Worm (Caenorhabditis elegans) whole organism, mixed stage, embryonic: ENCODE results near the gene K05F6.4.

Experiments
- bed-3 ChIP-seq: fragments of 200-800 bp; sonication (Bioruptor generic); optimal IDR thresholded peaks from 3 replicates; lab custom pipeline; 2018; ENCODE audit warnings: mild to moderate bottlenecking, missing genetic modification characterization, moderate library complexity, missing compliant biosample characterization
- blmp-1 ChIP-seq: fragments of 150-350 bp; optimal IDR thresholded peaks from 2 replicates; lab custom pipeline; 2014; ENCODE audit warnings: missing biosample characterization, missing genetic modification characterization
- ceh-39 ChIP-seq: fragments of 150-350 bp; optimal IDR thresholded peaks from 2 replicates; lab custom pipeline; 2014; ENCODE audit warnings: missing biosample characterization, missing genetic modification characterization
- ceh-43 ChIP-seq: fragments of 200-800 bp; sonication (Bioruptor generic); optimal IDR thresholded peaks from 2 replicates; lab custom pipeline; 2018; ENCODE audit warnings: mild to moderate bottlenecking, missing genetic modification characterization, moderate library complexity, missing compliant biosample characterization
- ceh-83 ChIP-seq: fragments of 200-800 bp; sonication (Bioruptor generic); optimal IDR thresholded peaks from 2 replicates; lab custom pipeline; 2018; ENCODE audit warnings: mild to moderate bottlenecking, missing genetic modification characterization, missing compliant biosample characterization
- ces-1 ChIP-seq: fragments of 150-350 bp; optimal IDR thresholded peaks from 2 replicates; lab custom pipeline; 2014; ENCODE audit warnings: missing biosample characterization, missing genetic modification reagents, missing genetic modification characterization
- drap-1 ChIP-seq: fragments of 200-800 bp; sonication (Bioruptor generic); optimal IDR thresholded peaks from 3 replicates; lab custom pipeline; 2018; ENCODE audit warnings: mild to moderate bottlenecking, missing genetic modification characterization, missing compliant biosample characterization
- elt-1 ChIP-seq: sonication (generic microtip); optimal IDR thresholded peaks from 2 replicates; lab custom pipeline; 2017; ENCODE audit warnings: missing genetic modification characterization, mild to moderate bottlenecking, missing compliant biosample characterization, antibody characterized with exemption, moderate library complexity, borderline replicate concordance; ENCODE audit not compliant: insufficient read depth
- elt-3 ChIP-seq: fragments of 150-350 bp; optimal IDR thresholded peaks from 2 replicates; lab custom pipeline; 2014; ENCODE audit warnings: missing biosample characterization, missing genetic modification characterization
- flh-1 ChIP-seq: fragments of 200-800 bp; sonication (Bioruptor generic); optimal IDR thresholded peaks from 2 replicates; lab custom pipeline; 2018; ENCODE audit warnings: mild to moderate bottlenecking, missing genetic modification characterization, moderate library complexity, missing compliant biosample characterization
- ham-2 ChIP-seq: fragments of 200-800 bp; sonication (Bioruptor generic); optimal IDR thresholded peaks from 2 replicates; lab custom pipeline; 2018; ENCODE audit warnings: mild to moderate bottlenecking, missing genetic modification characterization, missing compliant biosample characterization
- hlh-1 ChIP-seq: fragments of 150-350 bp; optimal IDR thresholded peaks from 2 replicates; lab custom pipeline; 2014; ENCODE audit warnings: missing biosample characterization, missing genetic modification reagents, missing genetic modification characterization
- lin-13 ChIP-seq: fragments of 150-350 bp; optimal IDR thresholded peaks from 2 replicates; lab custom pipeline; 2014; ENCODE audit warnings: missing biosample characterization, missing genetic modification characterization
- lsy-2 ChIP-seq: fragments of 150-350 bp; optimal IDR thresholded peaks from 2 replicates; lab custom pipeline; 2014; ENCODE audit warnings: missing biosample characterization, missing genetic modification characterization
- mab-5 ChIP-seq: fragments of 150-350 bp; optimal IDR thresholded peaks from 2 replicates; lab custom pipeline; 2014; ENCODE audit warnings: missing biosample characterization, missing genetic modification characterization
- mep-1 ChIP-seq: fragments of 150-350 bp; optimal IDR thresholded peaks from 2 replicates; lab custom pipeline; 2017; ENCODE audit warnings: missing biosample characterization, missing genetic modification reagents, missing genetic modification characterization, inconsistent platforms
- mls-2 ChIP-seq: sonication (generic microtip); optimal IDR thresholded peaks from 2 replicates; lab custom pipeline; 2016; ENCODE audit warnings: mild to moderate bottlenecking, missing genetic modification characterization, moderate library complexity, missing compliant biosample characterization
- nhr-12 ChIP-seq: fragments of 150-350 bp; optimal IDR thresholded peaks from 2 replicates; lab custom pipeline; 2014; ENCODE audit warnings: missing biosample characterization, missing genetic modification characterization
- nhr-2 ChIP-seq: fragments of 150-350 bp; optimal IDR thresholded peaks from 2 replicates; lab custom pipeline; 2014; ENCODE audit warnings: missing biosample characterization, missing genetic modification characterization
- nhr-237 ChIP-seq: fragments of 150-350 bp; optimal IDR thresholded peaks from 2 replicates; lab custom pipeline; 2014; ENCODE audit warnings: missing biosample characterization, missing genetic modification characterization
- nhr-28 ChIP-seq: fragments of 150-350 bp; optimal IDR thresholded peaks from 2 replicates; lab custom pipeline; 2014; ENCODE audit warnings: missing biosample characterization, missing genetic modification characterization
- nhr-76 ChIP-seq: sonication (generic microtip); optimal IDR thresholded peaks from 2 replicates; lab custom pipeline; 2017; ENCODE audit warnings: missing biosample characterization, missing genetic modification characterization
- snpc-4 ChIP-seq: fragments of 150-350 bp; optimal IDR thresholded peaks from 2 replicates; lab custom pipeline; 2014; ENCODE audit warnings: missing biosample characterization, missing genetic modification characterization
- sptf-1 ChIP-seq: sonication (generic microtip); optimal IDR thresholded peaks from 2 replicates; lab custom pipeline; 2017; ENCODE audit warnings: mild to moderate bottlenecking, missing genetic modification characterization, moderate library complexity, missing compliant biosample characterization
- tbx-8 ChIP-seq: fragments of 200-800 bp; sonication (Bioruptor generic); optimal IDR thresholded peaks from 2 replicates; lab custom pipeline; 2018; ENCODE audit warnings: mild to moderate bottlenecking, missing genetic modification characterization, moderate library complexity, missing compliant biosample characterization
- unc-120 ChIP-seq: sonication (generic microtip); optimal IDR thresholded peaks from 2 replicates; lab custom pipeline; 2017; ENCODE audit warnings: missing genetic modification characterization, missing compliant biosample characterization; ENCODE audit not compliant: poor library complexity, severe bottlenecking
- unc-39 ChIP-seq: fragments of 150-350 bp; optimal IDR thresholded peaks from 2 replicates; lab custom pipeline; 2014; ENCODE audit warnings: missing biosample characterization, missing genetic modification characterization
- unc-62 ChIP-seq: fragments of 150-350 bp; optimal IDR thresholded peaks from 2 replicates; lab custom pipeline; 2014; ENCODE audit warnings: missing biosample characterization, missing genetic modification reagents, missing genetic modification characterization
- ztf-11 ChIP-seq: fragments of 150-350 bp; optimal IDR thresholded peaks from 2 replicates; lab custom pipeline; 2014; ENCODE audit warnings: missing biosample characterization, missing genetic modification characterization

K05F6.4 gene

DNA sequence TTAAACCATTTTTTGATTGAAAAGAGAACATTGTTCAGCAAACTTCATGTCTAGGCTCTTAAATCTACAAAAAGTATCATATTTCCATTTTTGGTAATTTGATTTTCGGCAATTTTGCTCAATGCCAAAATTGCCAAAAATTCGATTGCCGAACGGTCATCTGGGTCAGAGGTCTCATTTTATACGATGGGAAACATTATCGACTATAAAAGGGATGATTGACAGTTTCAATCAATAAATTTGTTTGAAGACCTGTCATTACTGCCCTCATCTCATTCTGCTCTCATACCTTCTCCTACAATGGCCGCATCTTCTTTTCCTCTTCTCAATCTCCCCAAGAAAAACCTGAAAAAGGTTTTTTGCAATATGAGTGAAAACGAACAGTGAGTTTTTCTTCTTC lies 18.6 kb downstream of the K05F6.4 start, which contains the start of gene K05F6.14:
Gene K05F6.14 (plus strand): TSS at position 301 of the 400 bp plus-strand sequence.
- TF ChIP-seq ham-2: no peak
- TF ChIP-seq blmp-1 (tag; lab: Kevin White, UChicago): no peak
- TF ChIP-seq nhr-2 (tag; lab: Kevin White, UChicago): no peak
- TF ChIP-seq ztf-11 (tag; lab: Kevin White, UChicago): no peak
- no peak for TF ChIP-seq drap-1
- TF ChIP-seq elt-1 (tag; lab: Kevin White, UChicago): no peak
- no peak for TF ChIP-seq lsy-2 (tag; lab: Kevin White, UChicago)

DNA sequence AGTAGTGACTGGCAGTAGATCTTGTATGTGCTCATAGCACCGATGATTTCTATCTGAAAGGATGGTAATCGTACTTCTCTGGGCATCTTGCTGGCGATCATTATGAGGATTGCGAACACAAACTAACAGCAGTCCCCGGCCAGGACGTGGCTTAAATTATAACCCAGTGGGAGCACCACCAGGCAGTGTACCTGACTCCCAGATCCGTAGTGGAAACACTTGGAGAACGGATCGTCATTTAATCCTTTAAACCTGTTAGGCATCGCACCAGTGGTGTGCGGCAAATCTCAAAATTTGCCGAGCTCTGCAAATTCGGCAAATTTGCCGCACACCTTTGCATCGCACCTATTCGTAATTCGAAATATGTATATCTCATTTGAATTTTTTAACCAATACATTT lies 24.4 kb downstream of the K05F6.4 start, which contains the start of gene K05F6.8:
Gene K05F6.8 (minus strand): TSS at position 101 of the 400 bp plus-strand sequence.
- TF ChIP-seq bed-3 (GFP tag; lab: Kevin White, UChicago): no peak
- TF ChIP-seq ces-1 (GFP tag; lab: Kevin White, UChicago): no peak
- no peak for TF ChIP-seq unc-120 (tag; lab: Kevin White, UChicago)
- no peak for TF ChIP-seq unc-62
- no peak for TF ChIP-seq ceh-43
- TF ChIP-seq nhr-12 (tag; lab: Kevin White, UChicago): no peak
- no peak for TF ChIP-seq nhr-28 (tag; lab: Kevin White, UChicago)
- TF ChIP-seq ztf-11 (tag; lab: Kevin White, UChicago): no peak
- no peak for TF ChIP-seq sptf-1 (tag; lab: Kevin White, UChicago)
- TF ChIP-seq lin-13 (tag; lab: Kevin White, UChicago): no peak
- TF ChIP-seq unc-39: no peak
- TF ChIP-seq flh-1: no peak
- TF ChIP-seq ceh-83 (GFP tag; lab: Kevin White, UChicago): no peak
- TF ChIP-seq elt-3: no peak

DNA sequence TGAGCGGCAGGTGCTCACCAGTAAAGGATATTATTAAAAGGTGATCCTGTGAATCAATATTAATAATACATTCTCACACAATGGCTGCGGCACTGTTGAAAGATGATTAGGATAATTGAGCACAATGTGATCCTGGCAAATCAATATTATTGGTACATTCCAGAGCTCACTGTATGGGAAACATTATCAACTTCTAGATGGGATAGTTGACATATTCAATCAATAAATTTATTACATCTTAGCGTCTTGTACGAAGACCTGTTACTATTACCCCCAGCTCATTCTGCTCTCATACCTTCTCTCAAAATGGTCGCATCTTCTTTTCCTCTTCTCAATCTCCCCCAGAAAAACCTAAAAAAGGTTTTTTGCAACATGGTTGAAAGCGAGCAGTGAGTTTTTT lies 24.9 kb downstream of the K05F6.4 start, which contains the start of gene fbxb-49:
Gene fbxb-49 (plus strand): TSS at position 301 of the 400 bp plus-strand sequence.
- TF ChIP-seq ceh-39 (no peak), nhr-76 (tag; lab: Kevin White, UChicago) (no peak)
- TF ChIP-seq, all 35 proteins: peak for 0

DNA sequence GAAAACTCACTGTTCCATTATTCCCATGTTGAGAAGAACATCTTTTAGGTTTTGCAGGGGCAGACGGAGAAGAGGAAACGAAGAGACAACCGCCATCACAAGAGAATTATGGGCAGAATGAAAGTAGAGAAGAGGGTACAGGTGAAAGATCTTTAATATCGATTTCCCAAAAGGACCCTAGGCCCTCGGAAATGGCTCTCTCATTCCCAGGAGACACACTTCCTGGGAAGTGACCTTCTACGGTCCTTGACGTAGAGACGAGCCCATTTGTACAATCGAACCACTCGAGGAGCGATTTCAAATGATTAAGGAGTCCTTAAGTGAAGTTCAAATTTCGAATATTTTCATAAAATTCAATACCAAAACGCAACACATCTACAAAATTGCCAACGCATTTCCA lies 27.8 kb downstream of the K05F6.4 start, which contains the start of gene fbxb-46:
Gene fbxb-46 (minus strand): TSS at position 101 of the 400 bp plus-strand sequence.
- no peak for TF ChIP-seq drap-1
- TF ChIP-seq nhr-12 (tag; lab: Kevin White, UChicago): no peak
- no peak for TF ChIP-seq unc-120 (tag; lab: Kevin White, UChicago)
- no peak for TF ChIP-seq hlh-1 (tag; lab: Kevin White, UChicago)
- no peak for TF ChIP-seq nhr-237
- TF ChIP-seq nhr-28 (tag; lab: Kevin White, UChicago): no peak
- no peak for TF ChIP-seq ces-1 (GFP tag; lab: Kevin White, UChicago)
- no peak for TF ChIP-seq ceh-39
- TF ChIP-seq mep-1 (tag; lab: Kevin White, UChicago): no peak
- no peak for TF ChIP-seq lin-13 (tag; lab: Kevin White, UChicago)
- TF ChIP-seq tbx-8 (GFP tag; lab: Kevin White, UChicago): no peak
- no peak for TF ChIP-seq nhr-76 (tag; lab: Kevin White, UChicago)

DNA sequence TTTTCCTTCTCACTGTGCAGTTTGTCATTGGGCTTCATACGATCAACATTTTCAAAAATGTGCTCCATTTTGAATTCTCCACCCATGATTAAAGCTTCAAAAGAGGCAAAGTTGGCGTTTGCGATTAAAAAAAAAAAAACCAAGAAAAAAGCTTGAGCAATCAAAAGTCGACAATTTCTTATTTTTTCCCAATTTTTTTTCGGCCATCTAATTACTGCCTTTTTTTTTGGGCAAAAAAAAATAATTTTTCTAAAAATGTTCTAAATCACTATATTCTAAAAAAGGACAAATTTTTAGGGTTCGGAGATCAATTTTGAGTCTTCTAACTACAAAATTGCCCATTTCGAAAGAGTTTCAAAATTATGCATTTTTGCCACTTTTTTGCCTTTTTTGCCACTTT lies 32.7 kb downstream of the K05F6.4 start, which contains the start of gene K05F6.10:
Gene K05F6.10 (minus strand): TSS at position 101 of the 400 bp plus-strand sequence.
- TF ChIP-seq ceh-43 (no peak), unc-62 (no peak), elt-1 (tag; lab: Kevin White, UChicago) (no peak), flh-1 (no peak), nhr-76 (tag; lab: Kevin White, UChicago) (no peak), hlh-1 (tag; lab: Kevin White, UChicago) (no peak), elt-3 (no peak), ces-1 (GFP tag; lab: Kevin White, UChicago) (no peak), nhr-2 (tag; lab: Kevin White, UChicago) (no peak), unc-39 (no peak), ztf-11 (tag; lab: Kevin White, UChicago) (no peak), mls-2 (no peak), snpc-4 (no peak), unc-120 (tag; lab: Kevin White, UChicago) (no peak), nhr-28 (tag; lab: Kevin White, UChicago) (no peak), tbx-8 (GFP tag; lab: Kevin White, UChicago) (no peak)

DNA sequence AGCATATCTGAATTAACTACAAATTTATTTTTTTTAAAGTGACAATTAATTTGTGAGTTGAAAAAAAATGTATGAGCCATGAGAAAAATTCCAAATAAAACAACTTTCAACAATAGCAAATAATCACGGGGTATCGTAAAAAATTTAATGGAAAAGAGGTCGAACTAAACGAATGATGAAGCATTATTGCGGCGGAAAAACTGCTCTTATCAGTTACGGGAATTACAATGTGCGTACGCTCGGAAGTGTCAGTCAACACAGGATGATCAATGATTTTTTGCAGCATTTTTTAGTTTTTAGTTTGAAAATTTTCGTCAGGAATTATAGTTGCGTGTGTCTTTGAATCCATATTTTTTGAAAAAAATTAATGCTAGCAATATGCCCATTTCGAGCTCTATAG lies 33.5 kb downstream of the K05F6.4 start:
- TF ChIP-seq mep-1 (tag; lab: Kevin White, UChicago) (no peak), unc-120 (tag; lab: Kevin White, UChicago) (no peak), mab-5 (tag; lab: Kevin White, UChicago) (no peak), nhr-12 (tag; lab: Kevin White, UChicago) (no peak), ham-2 (no peak), tbx-8 (GFP tag; lab: Kevin White, UChicago) (no peak)
